Worm (Caenorhabditis elegans) whole organism, L3 larva: ENCODE measurements around the gene afmd-1.

Experiments used
- R02D3.7 ChIP-seq: fragments of 150-350 bp; optimal IDR thresholded peaks from 2 replicates; lab custom pipeline; 2014; ENCODE audit warnings: missing biosample characterization, missing genetic modification characterization
- ZK546.5 ChIP-seq: sonication (generic microtip); optimal IDR thresholded peaks from 2 replicates; lab custom pipeline; 2017; ENCODE audit warnings: missing biosample characterization, missing genetic modification characterization
- aly-2 ChIP-seq: fragments of 150-350 bp; optimal IDR thresholded peaks from 2 replicates; lab custom pipeline; 2014; ENCODE audit warnings: missing biosample characterization, missing genetic modification characterization
- ama-1 ChIP-seq: fragments of 150-350 bp; optimal IDR thresholded peaks from 2 replicates; lab custom pipeline; 2018
- ceh-16 ChIP-seq: sonication (generic microtip); optimal IDR thresholded peaks from 2 replicates; lab custom pipeline; 2017; ENCODE audit warnings: missing biosample characterization, missing genetic modification characterization
- ceh-28 ChIP-seq: fragments of 150-350 bp; optimal IDR thresholded peaks from 2 replicates; lab custom pipeline; 2014; ENCODE audit warnings: missing biosample characterization, missing genetic modification reagents, missing genetic modification characterization
- ceh-82 ChIP-seq: fragments of 150-350 bp; optimal IDR thresholded peaks from 2 replicates; lab custom pipeline; 2014; ENCODE audit warnings: missing biosample characterization, missing genetic modification characterization
- ceh-9 ChIP-seq: sonication (generic microtip); optimal IDR thresholded peaks from 2 replicates; lab custom pipeline; 2018; ENCODE audit warnings: missing biosample characterization, missing genetic modification characterization
- daf-12 ChIP-seq: fragments of 150-350 bp; optimal IDR thresholded peaks from 2 replicates; lab custom pipeline; 2014; ENCODE audit warnings: missing biosample characterization, missing genetic modification reagents, missing genetic modification characterization
- egl-27 ChIP-seq: sonication (generic microtip); optimal IDR thresholded peaks from 4 replicates; lab custom pipeline; 2017; ENCODE audit warnings: missing biosample characterization, missing genetic modification reagents, missing genetic modification characterization
- egl-5 ChIP-seq: fragments of 150-350 bp; optimal IDR thresholded peaks from 2 replicates; lab custom pipeline; 2017; ENCODE audit warnings: missing biosample characterization, missing genetic modification reagents, missing genetic modification characterization, inconsistent platforms
- elt-1 ChIP-seq: fragments of 150-350 bp; optimal IDR thresholded peaks from 2 replicates; lab custom pipeline; 2014; ENCODE audit warnings: missing biosample characterization, missing genetic modification characterization
- elt-2 ChIP-seq: sonication (generic microtip); optimal IDR thresholded peaks from 2 replicates; lab custom pipeline; 2016; ENCODE audit warnings: missing genetic modification reagents, mild to moderate bottlenecking, missing genetic modification characterization, missing compliant biosample characterization
- elt-3 ChIP-seq, 3 experiments: fragments of 150-350 bp in 1 of 3; sonication (generic microtip) in 2 of 3; optimal IDR thresholded peaks; 2 replicates in 2 of 3; 4 replicates in 1 of 3; lab custom pipeline; 2014 to 2017; ENCODE audit warnings: missing biosample characterization in 3 of 3, missing genetic modification characterization in 3 of 3
- eor-1 ChIP-seq, 2 experiments: fragments of 150-350 bp; optimal IDR thresholded peaks; 2 replicates each; lab custom pipeline; 2014 to 2018; ENCODE audit warnings: missing biosample characterization in 2 of 2, missing genetic modification characterization in 2 of 2
- fkh-10 ChIP-seq: sonication (generic microtip); optimal IDR thresholded peaks from 2 replicates; lab custom pipeline; 2017; ENCODE audit warnings: missing biosample characterization, missing genetic modification reagents, missing genetic modification characterization
- fkh-2 ChIP-seq: fragments of 150-350 bp; optimal IDR thresholded peaks from 2 replicates; lab custom pipeline; 2014; ENCODE audit warnings: missing biosample characterization, missing genetic modification reagents, missing genetic modification characterization
- fos-1 ChIP-seq: fragments of 150-350 bp; optimal IDR thresholded peaks from 2 replicates; lab custom pipeline; 2014; ENCODE audit warnings: missing biosample characterization, missing genetic modification characterization
- hmg-11 ChIP-seq: sonication (generic microtip); optimal IDR thresholded peaks from 2 replicates; lab custom pipeline; 2016; ENCODE audit warnings: missing genetic modification characterization, missing compliant biosample characterization
- jun-1 ChIP-seq: fragments of 150-350 bp; optimal IDR thresholded peaks from 2 replicates; lab custom pipeline; 2014; ENCODE audit warnings: missing biosample characterization, missing genetic modification reagents, missing genetic modification characterization
- lin-15B ChIP-seq: fragments of 150-350 bp; optimal IDR thresholded peaks from 2 replicates; lab custom pipeline; 2014; ENCODE audit warnings: missing biosample characterization, missing genetic modification characterization
- lin-39 ChIP-seq: fragments of 150-350 bp; optimal IDR thresholded peaks from 2 replicates; lab custom pipeline; 2018; ENCODE audit warnings: missing biosample characterization, missing genetic modification reagents, missing genetic modification characterization
- lsy-12 ChIP-seq: sonication (generic microtip); optimal IDR thresholded peaks from 2 replicates; lab custom pipeline; 2016; ENCODE audit warnings: mild to moderate bottlenecking, missing genetic modification characterization, missing compliant biosample characterization
- mdl-1 ChIP-seq: fragments of 150-350 bp; optimal IDR thresholded peaks from 2 replicates; lab custom pipeline; 2014; ENCODE audit warnings: missing biosample characterization, missing genetic modification characterization
- mml-1 ChIP-seq: fragments of 150-350 bp; sonication (generic microtip); optimal IDR thresholded peaks from 3 replicates; lab custom pipeline; 2014; ENCODE audit warnings: missing biosample characterization, missing genetic modification characterization
- nfya-1 ChIP-seq: sonication (generic microtip); optimal IDR thresholded peaks from 2 replicates; lab custom pipeline; 2017; ENCODE audit warnings: missing genetic modification characterization, mild to moderate bottlenecking, missing compliant biosample characterization, antibody characterized with exemption, moderate library complexity; ENCODE audit not compliant: insufficient read depth
- nhr-11 ChIP-seq: fragments of 150-350 bp; optimal IDR thresholded peaks from 2 replicates; lab custom pipeline; 2014; ENCODE audit warnings: missing biosample characterization, missing genetic modification characterization
- nhr-12 ChIP-seq: fragments of 150-350 bp; optimal IDR thresholded peaks from 2 replicates; lab custom pipeline; 2014; ENCODE audit warnings: missing biosample characterization, missing genetic modification characterization
- nhr-23 ChIP-seq: fragments of 150-350 bp; optimal IDR thresholded peaks from 2 replicates; lab custom pipeline; 2014; ENCODE audit warnings: missing biosample characterization, missing genetic modification reagents, missing genetic modification characterization
- nhr-237 ChIP-seq: fragments of 150-350 bp; optimal IDR thresholded peaks from 2 replicates; lab custom pipeline; 2014; ENCODE audit warnings: missing biosample characterization, missing genetic modification characterization
- nhr-25 ChIP-seq: sonication (generic microtip); optimal IDR thresholded peaks from 2 replicates; lab custom pipeline; 2017; ENCODE audit warnings: missing biosample characterization, missing genetic modification characterization
- nhr-28 ChIP-seq: fragments of 150-350 bp; optimal IDR thresholded peaks from 2 replicates; lab custom pipeline; 2014; ENCODE audit warnings: missing biosample characterization, missing genetic modification characterization
- nhr-43 ChIP-seq: sonication (generic microtip); optimal IDR thresholded peaks from 2 replicates; lab custom pipeline; 2016; ENCODE audit warnings: mild to moderate bottlenecking, missing genetic modification characterization, missing compliant biosample characterization; ENCODE audit not compliant: poor library complexity, severe bottlenecking
- nhr-67 ChIP-seq: fragments of 150-350 bp; optimal IDR thresholded peaks from 2 replicates; lab custom pipeline; 2014; ENCODE audit warnings: missing biosample characterization, missing genetic modification characterization
- nhr-76 ChIP-seq: fragments of 150-350 bp; sonication (generic microtip); optimal IDR thresholded peaks from 5 replicates; lab custom pipeline; 2014; ENCODE audit warnings: missing biosample characterization, missing genetic modification characterization
- nhr-77 ChIP-seq: fragments of 150-350 bp; optimal IDR thresholded peaks from 2 replicates; lab custom pipeline; 2014; ENCODE audit warnings: missing biosample characterization, missing genetic modification characterization
- pha-4 ChIP-seq: fragments of 150-350 bp; optimal IDR thresholded peaks from 2 replicates; lab custom pipeline; 2014; ENCODE audit warnings: missing biosample characterization, missing genetic modification reagents, missing genetic modification characterization
- pqm-1 ChIP-seq: fragments of 150-350 bp; optimal IDR thresholded peaks from 2 replicates; lab custom pipeline; 2017; ENCODE audit warnings: missing biosample characterization, missing genetic modification characterization, inconsistent platforms
- sea-2 ChIP-seq: fragments of 150-350 bp; sonication (generic microtip); optimal IDR thresholded peaks from 4 replicates; lab custom pipeline; 2014; ENCODE audit warnings: missing biosample characterization, missing genetic modification reagents, missing genetic modification characterization
- skn-1 ChIP-seq: fragments of 150-350 bp; optimal IDR thresholded peaks from 2 replicates; lab custom pipeline; 2014; ENCODE audit warnings: missing biosample characterization, missing genetic modification characterization
- snpc-4 ChIP-seq: fragments of 150-350 bp; optimal IDR thresholded peaks from 2 replicates; lab custom pipeline; 2014; ENCODE audit warnings: missing biosample characterization, missing genetic modification characterization
- tbx-2 ChIP-seq: sonication (generic microtip); optimal IDR thresholded peaks from 2 replicates; lab custom pipeline; 2016; ENCODE audit warnings: mild to moderate bottlenecking, missing genetic modification characterization, missing compliant biosample characterization
- unc-39 ChIP-seq: sonication (generic microtip); optimal IDR thresholded peaks from 4 replicates; lab custom pipeline; 2017; ENCODE audit warnings: missing biosample characterization, missing genetic modification characterization
- unc-62 ChIP-seq: fragments of 150-350 bp; sonication (generic microtip); optimal IDR thresholded peaks from 4 replicates; lab custom pipeline; 2014; ENCODE audit warnings: missing biosample characterization, missing genetic modification reagents, missing genetic modification characterization
- zag-1 ChIP-seq: fragments of 150-350 bp; optimal IDR thresholded peaks from 2 replicates; lab custom pipeline; 2014; ENCODE audit warnings: missing biosample characterization, missing genetic modification characterization
- ztf-11 ChIP-seq: fragments of 150-350 bp; optimal IDR thresholded peaks from 2 replicates; lab custom pipeline; 2014; ENCODE audit warnings: missing biosample characterization, missing genetic modification characterization
- ztf-4 ChIP-seq: fragments of 150-350 bp; optimal IDR thresholded peaks from 2 replicates; lab custom pipeline; 2014; ENCODE audit warnings: missing biosample characterization, missing genetic modification characterization

afmd-1 gene

ce11 chrIV:7228208-7228607 lies 15.8 kb upstream of the afmd-1 start, which contains the start of gene D2024.5:
TSS of gene D2024.5 (minus strand) at chrIV:7228308.
- TF ChIP-seq lin-15B (tag; lab: Kevin White, UChicago), result no peak
- TF ChIP-seq unc-62 (GFP tag; lab: Kevin White, UChicago), result no peak
- TF ChIP-seq lsy-12 (tag; lab: Kevin White, UChicago), result no peak
- TF ChIP-seq mdl-1 (tag; lab: Kevin White, UChicago), result no peak
- TF ChIP-seq ceh-16, result no peak
- no peak for TF ChIP-seq nhr-23 (tag; lab: Kevin White, UChicago)
- no peak for TF ChIP-seq nhr-11
- no peak for TF ChIP-seq lin-39
- TF ChIP-seq hmg-11 (tag; lab: Kevin White, UChicago), result no peak
- no peak for TF ChIP-seq nhr-67 (tag; lab: Kevin White, UChicago)

- TF ChIP-seq elt-3 (tag; optimal IDR thresholded peaks at IDR 0.05; lab: Kevin White, UChicago) (no peak), elt-1 (tag; lab: Kevin White, UChicago) (no peak), lin-39 (no peak), ama-1 (lab: Kevin White, UChicago) (no peak), unc-62 (GFP tag; lab: Kevin White, UChicago) (no peak), mdl-1 (tag; lab: Kevin White, UChicago) (no peak), fkh-2 (tag; lab: Kevin White, UChicago) (no peak), nhr-23 (tag; lab: Kevin White, UChicago) (peak; percentile 82), snpc-4 (tag; lab: Kevin White, UChicago) (peak; percentile 80), pha-4 (peak; percentile 92), nhr-11 (no peak), ztf-11 (tag; lab: Kevin White, UChicago) (no peak), ceh-16 (no peak), skn-1 (tag; lab: Kevin White, UChicago) (no peak), fkh-10 (no peak), ceh-28 (peak; percentile 73), aly-2 (tag; lab: Kevin White, UChicago) (no peak), fos-1 (tag; lab: Kevin White, UChicago) (peak; percentile 50), eor-1 (tag; optimal IDR thresholded peaks at IDR 0.05; lab: Kevin White, UChicago) (no peak), ceh-82 (tag; lab: Kevin White, UChicago) (peak; percentile 35), elt-2 (tag; lab: Kevin White, UChicago) (peak; percentile 33), daf-12 (tag; lab: Kevin White, UChicago) (no peak), unc-39 (tag; lab: Kevin White, UChicago) (no peak), zag-1 (no peak), ztf-4 (tag; lab: Kevin White, UChicago) (no peak), nhr-77 (tag; lab: Kevin White, UChicago) (no peak), lin-15B (tag; lab: Kevin White, UChicago) (peak; percentile 88), ZK546.5 (no peak), nhr-28 (no peak), nhr-12 (no peak), nhr-25 (peak; percentile 44), nhr-76 (tag; lab: Kevin White, UChicago) (no peak), hmg-11 (tag; lab: Kevin White, UChicago) (peak; percentile 72), nhr-67 (tag; lab: Kevin White, UChicago) (no peak), pqm-1 (tag; lab: Kevin White, UChicago) (peak; percentile 53), egl-5 (tag; lab: Kevin White, UChicago) (peak; percentile 52), lsy-12 (tag; lab: Kevin White, UChicago) (no peak), tbx-2 (tag; lab: Kevin White, UChicago) (no peak), ceh-9 (no peak), nfya-1 (peak; percentile 68), jun-1 (tag; lab: Kevin White, UChicago) (peak; percentile 28), nhr-237 (tag; lab: Kevin White, UChicago) (no peak), nhr-43 (tag; lab: Kevin White, UChicago) (no peak), sea-2 (GFP tag; lab: Kevin White, UChicago) (no peak), R02D3.7 (tag; lab: Kevin White, UChicago) (no peak), mml-1 (tag; lab: Kevin White, UChicago) (no peak), egl-27 (tag; lab: Kevin White, UChicago) (no peak)
Measured at ce11 chrIV:7230198-7230597, 13.8 kb upstream of the afmd-1 start, which contains the start of gene cap-1. TSS of gene cap-1 (minus strand) at chrIV:7230223.
